Fruit fly (Drosophila melanogaster): ENCODE results near the gene CG43394.

CG43394 gene

DNA sequence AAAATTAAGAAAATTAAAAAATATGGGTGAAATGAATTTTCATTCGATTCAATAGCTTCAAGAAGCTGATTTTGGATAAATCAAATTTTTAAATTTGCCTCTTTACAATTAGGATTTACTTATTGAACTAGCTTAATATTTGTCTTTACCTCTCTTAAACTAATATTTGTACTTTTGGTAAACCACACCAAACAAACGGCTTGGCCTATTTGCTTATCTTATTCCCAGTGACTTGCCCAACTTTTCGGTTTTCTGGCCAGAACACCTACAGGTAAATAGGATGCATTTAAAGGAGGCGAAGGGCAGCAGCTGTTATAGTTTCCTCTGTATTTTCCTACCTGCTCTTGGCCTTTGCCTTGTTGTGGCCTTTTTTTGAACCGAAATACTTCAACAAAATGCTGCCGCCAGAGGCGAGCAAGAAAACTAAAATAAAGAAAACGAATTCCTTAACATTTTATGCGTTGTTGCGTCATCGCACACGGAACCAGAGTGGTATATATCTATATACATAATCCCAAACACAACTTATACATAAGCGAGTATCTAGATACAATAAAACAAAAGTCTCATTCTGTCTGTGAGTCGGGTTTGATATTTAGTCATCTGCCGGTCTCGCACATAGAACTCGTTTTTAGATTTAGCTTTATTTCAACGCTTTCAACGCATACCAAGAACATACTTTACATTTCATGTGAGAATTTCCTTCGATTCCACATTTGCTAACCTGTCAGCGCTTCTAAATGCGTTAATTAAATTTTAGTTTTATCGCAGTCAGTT is 20.4 kb downstream of the CG43394 start (continued):
- TF ChIP-seq CG11504 (tag; optimal IDR thresholded peaks at IDR 0.05): no peak
- TF ChIP-seq CG12155 (GFP tag; optimal IDR thresholded peaks at IDR 0.05): no peak
- TF ChIP-seq Trl (optimal IDR thresholded peaks at IDR 0.05): no peak
- no peak for TF ChIP-seq Trl (GFP tag; optimal IDR thresholded peaks at IDR 0.05)
- no peak for TF ChIP-seq bowl (GFP tag; IDR thresholded peaks at IDR 0.05)
- TF ChIP-seq lmd (GFP tag; IDR thresholded peaks at IDR 0.05): no peak
- TF ChIP-seq Dip3 (GFP tag; optimal IDR thresholded peaks at IDR 0.05): no peak
- TF ChIP-seq CG34224 (GFP tag; IDR thresholded peaks at IDR 0.05; ENCODE audit: partially characterized antibody): no peak
- peak; percentile 13 for TF ChIP-seq org-1 (GFP tag; optimal IDR thresholded peaks at IDR 0.05)
- TF ChIP-seq CG1603 (tag; optimal IDR thresholded peaks at IDR 0.05): peak; percentile 19
- peak; percentile 73 for TF ChIP-seq zen (tag; optimal IDR thresholded peaks at IDR 0.05)
- TF ChIP-seq HLH3B (GFP tag; IDR thresholded peaks at IDR 0.05): no peak
- no peak for TF ChIP-seq psq (GFP tag; optimal IDR thresholded peaks at IDR 0.05)
- TF ChIP-seq Pdp1 (GFP tag; optimal IDR thresholded peaks at IDR 0.05): peak in 1 of 2 experiments; percentile 78
- peak; percentile 77 for TF ChIP-seq CG13894 (tag; optimal IDR thresholded peaks at IDR 0.05)
- TF ChIP-seq PHDP (tag; optimal IDR thresholded peaks at IDR 0.05): peak; percentile 16
- no peak for TF ChIP-seq Max (GFP tag; optimal IDR thresholded peaks at IDR 0.05)
- no peak for TF ChIP-seq Awh (GFP tag; IDR thresholded peaks at IDR 0.05)
- TF ChIP-seq CG17568 (GFP tag; optimal IDR thresholded peaks at IDR 0.05): peak; percentile 14
- TF ChIP-seq CG6683 (GFP tag; optimal IDR thresholded peaks at IDR 0.05): no peak
- TF ChIP-seq CG5245 (GFP tag; optimal IDR thresholded peaks at IDR 0.05): no peak
- TF ChIP-seq CG2120 (GFP tag; optimal IDR thresholded peaks at IDR 0.05): no peak
- no peak for TF ChIP-seq CG17359 (tag; optimal IDR thresholded peaks at IDR 0.05)
- TF ChIP-seq CG3065 (GFP tag; optimal IDR thresholded peaks at IDR 0.05): no peak
- TF ChIP-seq CoRest (tag; optimal IDR thresholded peaks at IDR 0.05): peak; percentile 1
- no peak for TF ChIP-seq pum (GFP tag; optimal IDR thresholded peaks at IDR 0.05)
- no peak for TF ChIP-seq btn (GFP tag; optimal IDR thresholded peaks at IDR 0.05)
- no peak for TF ChIP-seq Opbp (GFP tag; IDR thresholded peaks at IDR 0.05; ENCODE audit: partially characterized antibody)
- TF ChIP-seq gsb-n (tag; optimal IDR thresholded peaks at IDR 0.05): peak; percentile 10

DNA sequence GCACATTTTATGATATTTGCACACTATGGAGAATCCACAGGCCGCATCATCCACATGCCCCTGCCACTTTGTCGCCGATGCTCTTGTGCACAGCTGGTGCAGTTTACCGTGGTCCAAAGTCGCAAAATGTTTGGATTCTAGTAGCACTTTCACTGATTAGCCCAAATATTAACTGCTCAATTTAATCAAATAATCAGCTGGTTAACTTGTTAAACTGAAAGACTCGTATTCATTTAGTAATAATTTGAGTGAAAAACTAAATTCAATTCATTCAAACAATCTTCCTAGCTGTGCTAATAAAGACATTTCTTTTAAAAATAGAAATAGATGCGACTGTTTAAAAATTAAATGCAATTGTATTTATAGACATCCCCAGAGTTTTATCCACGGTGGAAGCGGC is 22.5 kb downstream of the CG43394 start:
- TF ChIP-seq emc (GFP tag; optimal IDR thresholded peaks at IDR 0.05) (no peak), CG12104 (GFP tag; optimal IDR thresholded peaks at IDR 0.05) (no peak), pros (GFP tag; optimal IDR thresholded peaks at IDR 0.05) (no peak), Eip74EF (GFP tag; optimal IDR thresholded peaks at IDR 0.05) (no peak), ttk (GFP tag; IDR thresholded peaks at IDR 0.05) (no peak), CG1529 (GFP tag; optimal IDR thresholded peaks at IDR 0.05) (no peak), dati (GFP tag; IDR thresholded peaks at IDR 0.05) (no peak), pho (GFP tag; optimal IDR thresholded peaks at IDR 0.05) (no peak), CG11560 (tag; IDR thresholded peaks at IDR 0.05) (no peak), CG9609 (GFP tag; optimal IDR thresholded peaks at IDR 0.05) (no peak), CG10543 (GFP tag; optimal IDR thresholded peaks at IDR 0.05) (no peak), chn (GFP tag; optimal IDR thresholded peaks at IDR 0.05) (no peak), CG2116 (GFP tag; optimal IDR thresholded peaks at IDR 0.05) (no peak), Drgx (GFP tag; IDR thresholded peaks at IDR 0.05) (no peak), Side (GFP tag; optimal IDR thresholded peaks at IDR 0.05) (no peak), Atf6 (GFP tag; IDR thresholded peaks at IDR 0.05) (no peak), Rfx (GFP tag; IDR thresholded peaks at IDR 0.05) (no peak), ash1 (GFP tag; optimal IDR thresholded peaks at IDR 0.05) (no peak), knrl (GFP tag; IDR thresholded peaks at IDR 0.05; ENCODE audit: partially characterized antibody) (no peak)

Measured in whole organism, embryonic.